Fruit fly (Drosophila melanogaster) whole organism, embryonic: ENCODE measurements around the gene CG3104.
A peak's percentile ranks its signal among the peaks of the same experiment; 100 is the strongest.

Source experiments
- CG10274 ChIP-seq: fragments of 200-800 bp; sonication (Bioruptor generic); optimal IDR thresholded peaks from 3 replicates; lab custom pipeline; 2017; ENCODE audit warnings: missing biosample characterization, mild to moderate bottlenecking, missing genetic modification characterization
- CG10565 ChIP-seq: fragments of 200-800 bp; sonication (Bioruptor generic); optimal IDR thresholded peaks from 3 replicates; lab custom pipeline; 2016; ENCODE audit warnings: missing biosample characterization, mild to moderate bottlenecking, missing genetic modification characterization
- CG12104 ChIP-seq: fragments of 200-800 bp; sonication (Bioruptor generic); optimal IDR thresholded peaks from 3 replicates; lab custom pipeline; 2016; ENCODE audit warnings: missing biosample characterization, missing genetic modification characterization
- CG12942 ChIP-seq: fragments of 200-800 bp; sonication (Bioruptor generic); optimal IDR thresholded peaks from 3 replicates; lab custom pipeline; 2016; ENCODE audit warnings: missing biosample characterization, missing genetic modification characterization
- CG13287 ChIP-seq: fragments of 200-800 bp; sonication (Bioruptor generic); IDR thresholded peaks from 2 replicates; pipeline ENCODE4 v1.3.6; 2022; ENCODE audit warnings: missing biosample characterization, missing genetic modification characterization; ENCODE audit not compliant: partially characterized antibody
- CG14050 ChIP-seq: fragments of 200-800 bp; sonication (Bioruptor generic); IDR thresholded peaks from 3 replicates; pipeline ENCODE4 v1.3.6; 2022; ENCODE audit warnings: missing biosample characterization, missing genetic modification characterization
- CG2199 ChIP-seq: fragments of 200-800 bp; sonication (Bioruptor generic); IDR thresholded peaks from 3 replicates; pipeline ENCODE4 v1.3.6; 2022; ENCODE audit warnings: missing biosample characterization, missing genetic modification characterization
- CG30403 ChIP-seq: fragments of 200-800 bp; sonication (Bioruptor generic); optimal IDR thresholded peaks from 3 replicates; lab custom pipeline; 2016; ENCODE audit warnings: missing biosample characterization, missing genetic modification characterization
- CG34376 ChIP-seq: fragments of 200-800 bp; sonication (Bioruptor generic); optimal IDR thresholded peaks from 2 replicates; lab custom pipeline; 2018; ENCODE audit warnings: missing biosample characterization, mild to moderate bottlenecking, missing genetic modification characterization
- CG4328 ChIP-seq: fragments of 200-800 bp; sonication (Bioruptor generic); optimal IDR thresholded peaks from 3 replicates; lab custom pipeline; 2017; ENCODE audit warnings: missing biosample characterization, missing genetic modification reagents, missing genetic modification characterization
- CG5180 ChIP-seq: fragments of 200-800 bp; sonication (Bioruptor generic); optimal IDR thresholded peaks from 3 replicates; lab custom pipeline; 2017; ENCODE audit warnings: missing biosample characterization, missing genetic modification characterization, mild to moderate bottlenecking, moderate library complexity, missing genetic modification reagents
- CG6791 ChIP-seq: fragments of 200-800 bp; sonication (Bioruptor generic); IDR thresholded peaks from 3 replicates; pipeline ENCODE4 v1.3.6; 2022; ENCODE audit warnings: missing biosample characterization, missing genetic modification characterization; ENCODE audit not compliant: partially characterized antibody
- CG7271 ChIP-seq: fragments of 200-800 bp; sonication (Bioruptor generic); optimal IDR thresholded peaks from 2 replicates; lab custom pipeline; 2018; ENCODE audit warnings: missing biosample characterization, mild to moderate bottlenecking, missing genetic modification characterization, moderate library complexity
- CG7987 ChIP-seq: fragments of 200-800 bp; sonication (Bioruptor generic); optimal IDR thresholded peaks from 2 replicates; lab custom pipeline; 2018; ENCODE audit warnings: missing biosample characterization, mild to moderate bottlenecking, missing genetic modification characterization, moderate library complexity
- Deaf1 ChIP-seq: fragments of 200-800 bp; optimal IDR thresholded peaks from 3 replicates; lab custom pipeline; 2019; ENCODE audit warnings: missing biosample characterization, mild to moderate bottlenecking, missing genetic modification characterization, moderate library complexity
- Dek ChIP-seq: fragments of 200-800 bp; sonication (Bioruptor generic); optimal IDR thresholded peaks from 3 replicates; lab custom pipeline; 2019; ENCODE audit warnings: missing biosample characterization, mild to moderate bottlenecking, missing genetic modification characterization, moderate library complexity
- MBD-R2 ChIP-seq: fragments of 200-800 bp; sonication (Bioruptor generic); IDR thresholded peaks from 2 replicates; pipeline ENCODE4 v1.3.6; 2022; ENCODE audit warnings: missing biosample characterization, missing genetic modification characterization
- MESR4 ChIP-seq: fragments of 200-800 bp; sonication (Bioruptor generic); optimal IDR thresholded peaks from 2 replicates; lab custom pipeline; 2018; ENCODE audit warnings: missing biosample characterization, mild to moderate bottlenecking, missing genetic modification characterization, moderate library complexity
- Pdp1 ChIP-seq, 2 experiments: fragments of 200-800 bp; sonication (Bioruptor generic); optimal IDR thresholded peaks; 3 replicates each; lab custom pipeline; 2016; ENCODE audit warnings: missing biosample characterization in 2 of 2, missing genetic modification characterization in 2 of 2, mild to moderate bottlenecking in 1 of 2, moderate library complexity in 1 of 2
- Scr ChIP-seq: fragments of 200-800 bp; sonication (Bioruptor generic); IDR thresholded peaks from 2 replicates; pipeline ENCODE4 v1.3.6; 2022; ENCODE audit warnings: missing biosample characterization, missing genetic modification characterization; ENCODE audit not compliant: partially characterized antibody
- al ChIP-seq: fragments of 200-800 bp; sonication (Bioruptor generic); IDR thresholded peaks from 2 replicates; pipeline ENCODE4 v1.3.6; 2022; ENCODE audit warnings: missing biosample characterization, missing genetic modification characterization
- ara ChIP-seq: fragments of 200-800 bp; sonication (Bioruptor generic); IDR thresholded peaks from 2 replicates; pipeline ENCODE4 v1.3.6; 2022; ENCODE audit warnings: missing biosample characterization, missing genetic modification characterization
- cad ChIP-seq: fragments of >200 bp; optimal IDR thresholded peaks from 2 replicates; lab custom pipeline; 2017; ENCODE audit warnings: missing biosample characterization, missing genetic modification characterization
- caup ChIP-seq: fragments of 200-800 bp; sonication (Bioruptor generic); optimal IDR thresholded peaks from 3 replicates; lab custom pipeline; 2017; ENCODE audit warnings: missing biosample characterization, mild to moderate bottlenecking, missing genetic modification characterization, moderate library complexity; ENCODE audit not compliant: severe bottlenecking
- dimm ChIP-seq: fragments of 200-800 bp; sonication (Bioruptor generic); IDR thresholded peaks from 2 replicates; pipeline ENCODE4 v1.3.6; 2022; ENCODE audit warnings: missing biosample characterization, missing genetic modification characterization
- exex ChIP-seq: fragments of 200-800 bp; sonication (Bioruptor generic); optimal IDR thresholded peaks from 4 replicates; lab custom pipeline; 2018; ENCODE audit warnings: missing biosample characterization, mild to moderate bottlenecking, missing genetic modification characterization, moderate library complexity
- grn ChIP-seq: fragments of 200-800 bp; sonication (Bioruptor generic); optimal IDR thresholded peaks from 3 replicates; lab custom pipeline; 2017; ENCODE audit warnings: missing biosample characterization, missing genetic modification characterization
- gsb-n ChIP-seq: fragments of 200-800 bp; sonication (Bioruptor generic); optimal IDR thresholded peaks from 3 replicates; lab custom pipeline; 2018; ENCODE audit warnings: missing biosample characterization, mild to moderate bottlenecking, missing genetic modification characterization
- lilli ChIP-seq: fragments of 200-800 bp; sonication (Bioruptor generic); optimal IDR thresholded peaks from 3 replicates; lab custom pipeline; 2016; ENCODE audit warnings: missing biosample characterization, missing genetic modification characterization
- mirr ChIP-seq: fragments of 200-800 bp; sonication (Bioruptor generic); optimal IDR thresholded peaks from 3 replicates; lab custom pipeline; 2018; ENCODE audit warnings: missing biosample characterization, mild to moderate bottlenecking, missing genetic modification characterization
- otp ChIP-seq: fragments of 200-800 bp; sonication (Bioruptor generic); IDR thresholded peaks from 3 replicates; pipeline ENCODE4, ENCODE4 v1.3.6; 2022; ENCODE audit warnings: missing biosample characterization, missing genetic modification characterization
- run ChIP-seq: fragments of 200-800 bp; sonication (Bioruptor generic); optimal IDR thresholded peaks from 3 replicates; lab custom pipeline; 2018; ENCODE audit warnings: missing biosample characterization, mild to moderate bottlenecking, missing genetic modification characterization
- sens ChIP-seq: fragments of 200-800 bp; sonication (Bioruptor generic); peaks from one replicate; lab custom pipeline; 2016; ENCODE audit warnings: missing biosample characterization, missing genetic modification characterization
- sim ChIP-seq: fragments of 200-800 bp; sonication (Bioruptor generic); IDR thresholded peaks from 2 replicates; pipeline ENCODE4 v1.3.6; 2022; ENCODE audit warnings: missing biosample characterization, missing genetic modification characterization
- sna ChIP-seq: fragments of 200-800 bp; sonication (Bioruptor generic); IDR thresholded peaks from 2 replicates; pipeline ENCODE4 v1.3.6; 2022; ENCODE audit warnings: missing biosample characterization, missing genetic modification characterization; ENCODE audit not compliant: partially characterized antibody
- sug ChIP-seq: fragments of 200-800 bp; optimal IDR thresholded peaks from 2 replicates; lab custom pipeline; 2019; ENCODE audit warnings: missing biosample characterization, mild to moderate bottlenecking, missing genetic modification characterization, moderate library complexity
- zfh1 ChIP-seq: fragments of 200-800 bp; sonication (Bioruptor generic); IDR thresholded peaks from 3 replicates; pipeline ENCODE4 v1.3.6; 2022; ENCODE audit warnings: missing biosample characterization, missing genetic modification characterization

The CG3104 gene

dm6 chr2L:2808038-2808699 is 47.4 kb downstream of the CG3104 start (continued):
- peak; percentile 17 for TF ChIP-seq caup (GFP tag; lab: Kevin White, UChicago)
- TF ChIP-seq al: no peak
- TF ChIP-seq CG6791: 0 out of 3 replicates have a peak, but pooled peaks have one; percentile 25
- TF ChIP-seq CG12942 (GFP tag; lab: Kevin White, UChicago): no peak
- no peak for TF ChIP-seq CG12104 (GFP tag; lab: Kevin White, UChicago)
- peak; percentile 73 for TF ChIP-seq cad (GFP tag; lab: Kevin White, UChicago)
- TF ChIP-seq sim (GFP tag; lab: Robert Waterston, UW): no peak
- no peak for TF ChIP-seq CG4328 (GFP tag; lab: Kevin White, UChicago)
- TF ChIP-seq MESR4 (GFP tag; lab: Kevin White, UChicago): no peak
- TF ChIP-seq sug (tag; lab: Kevin White, UChicago): peak; percentile 90
- peak in 1 of 2 experiments; percentile 33 for TF ChIP-seq Pdp1 (GFP tag; optimal IDR thresholded peaks at IDR 0.05; lab: Kevin White, UChicago)
- no peak for TF ChIP-seq sna (GFP tag; lab: Robert Waterston, UW)
- no peak for TF ChIP-seq MBD-R2 (GFP tag; lab: Robert Waterston, UW)
- no peak for TF ChIP-seq CG7271 (tag; lab: Kevin White, UChicago)
- TF ChIP-seq CG14050 (GFP tag; lab: Robert Waterston, UW): peak; percentile 56; the same call in 2 of the 3 replicates
- peak; percentile 99 for TF ChIP-seq Deaf1 (tag; lab: Kevin White, UChicago)
- no peak for TF ChIP-seq otp (GFP tag; lab: Robert Waterston, UW)
- no peak for TF ChIP-seq lilli (GFP tag; lab: Kevin White, UChicago)
- peak; percentile 42 for TF ChIP-seq CG34376 (GFP tag; lab: Kevin White, UChicago)
- no peak for TF ChIP-seq zfh1 (GFP tag; lab: Robert Waterston, UW)
- TF ChIP-seq CG10274 (GFP tag; lab: Kevin White, UChicago): no peak
- no peak for TF ChIP-seq dimm (GFP tag; lab: Robert Waterston, UW)
- TF ChIP-seq Scr (GFP tag; lab: Robert Waterston, UW): no peak
- TF ChIP-seq run (tag; lab: Kevin White, UChicago): no peak
- peak; percentile 37; the same call in 1 of the 2 replicates for TF ChIP-seq CG13287
- TF ChIP-seq Dek (tag; lab: Kevin White, UChicago): no peak
- TF ChIP-seq CG5180 (GFP tag; lab: Kevin White, UChicago): peak; percentile 95
- TF ChIP-seq CG10565: no peak
- TF ChIP-seq ara (GFP tag; lab: Robert Waterston, UW): no peak

dm6 chr2L:2807597-2807996 is 48.0 kb downstream of the CG3104 start:
- TF ChIP-seq CG34376 (GFP tag; lab: Kevin White, UChicago) (peak; percentile 64), grn (GFP tag; lab: Kevin White, UChicago) (peak; percentile 10), sens (peak; percentile 13), CG30403 (GFP tag; lab: Kevin White, UChicago) (no peak), exex (tag; lab: Kevin White, UChicago) (peak; percentile 78), gsb-n (tag; lab: Kevin White, UChicago) (peak; percentile 53), mirr (peak; percentile 42), CG7987 (GFP tag; lab: Kevin White, UChicago) (peak; percentile 7), sug (tag; lab: Kevin White, UChicago) (peak; percentile 58), CG2199 (GFP tag; lab: Robert Waterston, UW) (no peak)
